Fruit fly (Drosophila melanogaster) whole organism, adult: ENCODE measurements around the gene CG14974.

Source experiments
- CG11617 ChIP-seq: fragments of 200-800 bp; sonication (Bioruptor generic); optimal IDR thresholded peaks from 2 replicates; lab custom pipeline; 2017; ENCODE audit warnings: mild to moderate bottlenecking, missing biosample characterization, missing genetic modification reagents, missing genetic modification characterization
- CG12768 ChIP-seq: fragments of 200-800 bp; sonication (Bioruptor generic); optimal IDR thresholded peaks from 2 replicates; lab custom pipeline; 2017; ENCODE audit warnings: missing biosample characterization, missing genetic modification characterization, mild to moderate bottlenecking, moderate library complexity, missing genetic modification reagents
- CG14711 ChIP-seq: fragments of 200-800 bp; sonication (Bioruptor generic); optimal IDR thresholded peaks from 2 replicates; lab custom pipeline; 2018; ENCODE audit warnings: missing biosample characterization, mild to moderate bottlenecking, missing genetic modification characterization, moderate library complexity
- CG1620 ChIP-seq: fragments of 200-800 bp; sonication (Bioruptor generic); optimal IDR thresholded peaks from 2 replicates; lab custom pipeline; 2016; ENCODE audit warnings: missing biosample characterization, missing genetic modification characterization
- CG33017 ChIP-seq: fragments of 200-800 bp; sonication (Bioruptor generic); optimal IDR thresholded peaks from 2 replicates; lab custom pipeline; 2018; ENCODE audit warnings: missing biosample characterization, mild to moderate bottlenecking, missing genetic modification characterization, moderate library complexity
- CG5204 ChIP-seq: fragments of 200-800 bp; sonication (Bioruptor generic); optimal IDR thresholded peaks from 2 replicates; lab custom pipeline; 2016; ENCODE audit warnings: missing biosample characterization, missing genetic modification characterization
- CG7045 ChIP-seq: fragments of 200-800 bp; sonication (Bioruptor generic); optimal IDR thresholded peaks from 2 replicates; lab custom pipeline; 2017; ENCODE audit warnings: missing biosample characterization, mild to moderate bottlenecking, missing genetic modification characterization
- CG7101 ChIP-seq: fragments of 200-800 bp; sonication (Bioruptor generic); optimal IDR thresholded peaks from 2 replicates; lab custom pipeline; 2018; ENCODE audit warnings: missing biosample characterization, mild to moderate bottlenecking, missing genetic modification characterization, moderate library complexity
- Clk ChIP-seq: fragments of 200-800 bp; sonication (Bioruptor generic); optimal IDR thresholded peaks from 2 replicates; lab custom pipeline; 2017; ENCODE audit warnings: missing biosample characterization, missing genetic modification characterization
- Crg-1 ChIP-seq: fragments of 200-800 bp; sonication (Bioruptor generic); optimal IDR thresholded peaks from 2 replicates; lab custom pipeline; 2016; ENCODE audit warnings: missing biosample characterization, missing genetic modification characterization
- Hr96 ChIP-seq: fragments of 200-800 bp; sonication (Bioruptor generic); optimal IDR thresholded peaks from 2 replicates; lab custom pipeline; 2016; ENCODE audit warnings: missing biosample characterization, missing genetic modification characterization
- Mnt ChIP-seq: fragments of 200-800 bp; sonication (Bioruptor generic); optimal IDR thresholded peaks from 2 replicates; lab custom pipeline; 2016; ENCODE audit warnings: missing biosample characterization, mild to moderate bottlenecking, missing genetic modification characterization
- bab1 ChIP-seq: fragments of 200-800 bp; sonication (Bioruptor generic); optimal IDR thresholded peaks from 3 replicates; lab custom pipeline; 2019; ENCODE audit warnings: missing biosample characterization, mild to moderate bottlenecking, missing genetic modification characterization, moderate library complexity
- cic ChIP-seq: fragments of 200-800 bp; sonication (Bioruptor generic); optimal IDR thresholded peaks from 2 replicates; lab custom pipeline; 2017; ENCODE audit warnings: missing biosample characterization, mild to moderate bottlenecking, missing genetic modification characterization, moderate library complexity
- cnc ChIP-seq, 2 experiments: fragments of >200 bp; optimal IDR thresholded peaks; 2 replicates each; lab custom pipeline; 2017
- kay ChIP-seq: fragments of 200-800 bp; sonication (Bioruptor generic); peaks from one replicate; lab custom pipeline; 2016; ENCODE audit warnings: missing biosample characterization, missing genetic modification characterization, borderline replicate concordance
- ovo ChIP-seq: fragments of 200-800 bp; sonication (Bioruptor generic); optimal IDR thresholded peaks from 2 replicates; lab custom pipeline; 2016; ENCODE audit warnings: missing biosample characterization, missing genetic modification characterization
- pad ChIP-seq: fragments of 200-800 bp; sonication (Bioruptor generic); optimal IDR thresholded peaks from 3 replicates; lab custom pipeline; 2017; ENCODE audit warnings: missing biosample characterization, missing genetic modification characterization, mild to moderate bottlenecking, moderate library complexity, missing genetic modification reagents
- tj ChIP-seq: fragments of 200-800 bp; sonication (Bioruptor generic); optimal IDR thresholded peaks from 3 replicates; lab custom pipeline; 2017; ENCODE audit warnings: missing biosample characterization, mild to moderate bottlenecking, missing genetic modification characterization, moderate library complexity
- toe ChIP-seq: fragments of 200-800 bp; sonication (Bioruptor generic); optimal IDR thresholded peaks from 2 replicates; lab custom pipeline; 2016; ENCODE audit warnings: missing biosample characterization, missing genetic modification characterization

Gene CG14974

DNA sequence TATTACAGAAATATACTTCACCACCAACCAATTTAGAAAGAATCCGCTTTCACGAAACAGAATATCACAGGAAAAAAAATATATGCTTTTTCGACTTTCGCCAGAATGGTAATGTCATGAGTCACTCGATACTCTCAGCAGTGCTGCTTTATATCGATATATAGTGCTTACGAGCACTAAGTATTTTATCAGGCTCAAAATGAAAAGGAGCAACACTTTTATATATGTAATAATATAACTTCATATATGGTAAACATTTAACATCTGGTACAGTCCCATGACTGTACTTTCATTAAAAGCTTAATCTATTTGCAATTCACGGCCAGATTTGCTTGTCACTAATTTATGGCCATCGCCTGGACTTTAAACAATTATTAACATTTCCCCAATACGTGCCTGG, 33.8 kb upstream of the CG14974 start, which contains the start of gene CG10862:
CG10862 (minus strand) TSS at position 101 of the 400 bp plus-strand sequence.
- TF ChIP-seq Hr96 (GFP tag; lab: Kevin White, UChicago) (no peak), CG5204 (no peak), kay (GFP tag; lab: Kevin White, UChicago) (no peak), CG33017 (tag; lab: Kevin White, UChicago) (no peak), CG14711 (tag; lab: Kevin White, UChicago) (no peak), tj (no peak), CG12768 (GFP tag; lab: Kevin White, UChicago) (no peak), Clk (no peak), CG7101 (tag; lab: Kevin White, UChicago) (no peak), cic (GFP tag; lab: Kevin White, UChicago) (no peak), pad (GFP tag; lab: Kevin White, UChicago) (no peak), bab1 (GFP tag; lab: Kevin White, UChicago) (no peak), Mnt (GFP tag; lab: Kevin White, UChicago) (no peak), toe (GFP tag; lab: Kevin White, UChicago) (no peak), Crg-1 (no peak)

DNA sequence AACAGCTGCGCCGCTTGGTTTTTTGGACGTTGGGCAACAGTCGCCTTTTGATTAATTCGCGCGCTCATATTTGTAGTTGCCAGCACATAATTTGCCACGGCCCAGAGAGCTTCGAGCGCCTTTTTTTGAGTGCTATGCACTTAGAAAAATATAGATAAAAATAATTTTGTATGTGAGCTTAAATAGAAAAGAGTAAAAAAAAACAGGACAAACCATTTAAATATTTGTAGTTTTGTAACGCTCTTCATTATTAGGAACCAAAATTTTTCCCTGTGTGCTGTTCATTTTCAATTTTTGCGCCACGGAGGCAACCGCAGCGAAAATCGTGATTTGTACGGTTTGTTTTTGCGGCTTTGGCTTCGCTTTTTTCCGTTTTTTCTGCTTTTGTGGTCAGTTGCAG, 28.7 kb upstream of the CG14974 start:
- no peak for TF ChIP-seq cic (GFP tag; lab: Kevin White, UChicago)
- TF ChIP-seq Hr96 (GFP tag; lab: Kevin White, UChicago), result no peak
- no peak for TF ChIP-seq tj
- TF ChIP-seq CG7045 (GFP tag; lab: Kevin White, UChicago), result no peak
- no peak for TF ChIP-seq pad (GFP tag; lab: Kevin White, UChicago)
- TF ChIP-seq cnc (optimal IDR thresholded peaks at IDR 0.05; lab: Kevin White, UChicago), result no peak
- TF ChIP-seq CG11617 (GFP tag; lab: Kevin White, UChicago), result no peak
- TF ChIP-seq CG33017 (tag; lab: Kevin White, UChicago), result no peak
- no peak for TF ChIP-seq kay (GFP tag; lab: Kevin White, UChicago)
- no peak for TF ChIP-seq CG1620 (GFP tag; lab: Kevin White, UChicago)
- TF ChIP-seq Clk, result no peak
- no peak for TF ChIP-seq CG7101 (tag; lab: Kevin White, UChicago)
- TF ChIP-seq Crg-1, result no peak
- no peak for TF ChIP-seq ovo (GFP tag; lab: Kevin White, UChicago)
- no peak for TF ChIP-seq toe (GFP tag; lab: Kevin White, UChicago)
- no peak for TF ChIP-seq CG12768 (GFP tag; lab: Kevin White, UChicago)

DNA sequence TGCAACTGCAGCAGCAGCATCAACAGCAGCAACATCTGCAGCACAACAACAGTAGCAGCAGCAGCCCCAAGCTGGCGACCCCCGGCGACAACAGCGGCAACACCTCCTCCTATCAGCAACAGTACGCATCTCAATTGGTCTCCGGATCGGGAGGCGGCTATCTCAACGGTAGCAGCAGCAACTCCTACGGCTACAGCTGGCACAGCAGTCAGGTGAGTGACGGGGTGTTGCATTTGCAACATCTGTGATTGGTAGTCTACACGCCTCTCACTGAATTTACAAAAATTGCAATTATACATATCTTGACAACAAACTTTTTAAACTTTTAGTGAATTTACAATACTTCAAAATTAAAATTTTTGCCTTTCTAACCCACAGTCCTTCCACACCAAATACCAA, 25.5 kb upstream of the CG14974 start:
- no peak for TF ChIP-seq CG7101 (tag; lab: Kevin White, UChicago)
- no peak for TF ChIP-seq ovo (GFP tag; lab: Kevin White, UChicago)
- TF ChIP-seq CG33017 (tag; lab: Kevin White, UChicago), result no peak
- TF ChIP-seq CG12768 (GFP tag; lab: Kevin White, UChicago), result no peak
- no peak for TF ChIP-seq toe (GFP tag; lab: Kevin White, UChicago)
- no peak for TF ChIP-seq cnc (optimal IDR thresholded peaks at IDR 0.05; lab: Kevin White, UChicago)
- TF ChIP-seq CG1620 (GFP tag; lab: Kevin White, UChicago), result no peak

dm6 chr3L:3645628-3646360, 25.0 kb upstream of the CG14974 start:
- no peak for TF ChIP-seq bab1 (GFP tag; lab: Kevin White, UChicago)
- no peak for TF ChIP-seq CG12768 (GFP tag; lab: Kevin White, UChicago)
- no peak for TF ChIP-seq Mnt (GFP tag; lab: Kevin White, UChicago)
- no peak for TF ChIP-seq CG33017 (tag; lab: Kevin White, UChicago)
- TF ChIP-seq CG7101 (tag; lab: Kevin White, UChicago), result no peak
- TF ChIP-seq Hr96 (GFP tag; lab: Kevin White, UChicago), result no peak
- TF ChIP-seq cnc (optimal IDR thresholded peaks at IDR 0.05; lab: Kevin White, UChicago), result no peak
- no peak for TF ChIP-seq CG14711 (tag; lab: Kevin White, UChicago)
- no peak for TF ChIP-seq Clk
- TF ChIP-seq CG5204, result no peak

dm6 chr3L:3644337-3645027, 23.6 kb upstream of the CG14974 start:
- no peak for TF ChIP-seq Clk
- no peak for TF ChIP-seq Crg-1
- no peak for TF ChIP-seq cnc (optimal IDR thresholded peaks at IDR 0.05; lab: Kevin White, UChicago)
- TF ChIP-seq tj, result no peak
- TF ChIP-seq ovo (GFP tag; lab: Kevin White, UChicago), result no peak
- no peak for TF ChIP-seq pad (GFP tag; lab: Kevin White, UChicago)
- TF ChIP-seq toe (GFP tag; lab: Kevin White, UChicago), result no peak
- no peak for TF ChIP-seq CG11617 (GFP tag; lab: Kevin White, UChicago)
- TF ChIP-seq CG5204, result no peak
- TF ChIP-seq CG33017 (tag; lab: Kevin White, UChicago), result no peak
- no peak for TF ChIP-seq CG1620 (GFP tag; lab: Kevin White, UChicago)
- TF ChIP-seq kay (GFP tag; lab: Kevin White, UChicago), result no peak
- TF ChIP-seq CG7101 (tag; lab: Kevin White, UChicago), result no peak
- no peak for TF ChIP-seq cic (GFP tag; lab: Kevin White, UChicago)
- TF ChIP-seq CG14711 (tag; lab: Kevin White, UChicago), result no peak
- TF ChIP-seq CG12768 (GFP tag; lab: Kevin White, UChicago), result no peak
- TF ChIP-seq bab1 (GFP tag; lab: Kevin White, UChicago), result no peak
- no peak for TF ChIP-seq Hr96 (GFP tag; lab: Kevin White, UChicago)
- no peak for TF ChIP-seq Mnt (GFP tag; lab: Kevin White, UChicago)
